Fruit fly (Drosophila melanogaster): Measurements from ENCODE around the gene CG42832.

- no peak for TF ChIP-seq CG8478 (optimal IDR thresholded peaks at IDR 0.05)
- TF ChIP-seq psq (optimal IDR thresholded peaks at IDR 0.05) = no peak
- no peak for TF ChIP-seq Dll (optimal IDR thresholded peaks at IDR 0.05)
Observed at dm6 chr3L:11601133-11601532, 8.8 kb upstream of the CG42832 start.
